Worm (Caenorhabditis elegans) whole organism, L1 larva: Measurements from ENCODE around the gene Y116A8A.150.

ENCODE experiments used
- C04F5.9 ChIP-seq: sonication (generic microtip); optimal IDR thresholded peaks from 2 replicates; lab custom pipeline; 2016; ENCODE audit warnings: missing genetic modification characterization, missing compliant biosample characterization
- aly-2 ChIP-seq: fragments of 150-350 bp; optimal IDR thresholded peaks from 2 replicates; lab custom pipeline; 2014; ENCODE audit warnings: missing biosample characterization, missing genetic modification characterization
- blmp-1 ChIP-seq: fragments of 150-350 bp; optimal IDR thresholded peaks from 2 replicates; lab custom pipeline; 2014; ENCODE audit warnings: missing biosample characterization, missing genetic modification characterization
- ceh-82 ChIP-seq, 3 experiments: fragments of 150-350 bp in 1 of 3; sonication (generic microtip) in 2 of 3; optimal IDR thresholded peaks; 2 replicates each; lab custom pipeline; 2014 to 2017; ENCODE audit warnings: missing biosample characterization in 3 of 3, missing genetic modification characterization in 3 of 3
- ceh-90 ChIP-seq: sonication (generic microtip); optimal IDR thresholded peaks from 2 replicates; lab custom pipeline; 2016; ENCODE audit warnings: missing genetic modification characterization, missing compliant biosample characterization
- efl-1 ChIP-seq, 4 experiments: fragments of 150-350 bp; optimal IDR thresholded peaks in 3 of 4; peaks in 1 of 4; 1 replicate in 1 of 4; 2 replicates in 3 of 4; lab custom pipeline; 2014; ENCODE audit warnings: missing biosample characterization in 2 of 4, missing genetic modification characterization in 2 of 4, missing genetic modification reagents in 2 of 4
- efl-3 ChIP-seq: fragments of 200-800 bp; sonication (Bioruptor generic); optimal IDR thresholded peaks from 2 replicates; lab custom pipeline; 2018; ENCODE audit warnings: mild to moderate bottlenecking, missing genetic modification characterization, missing compliant biosample characterization
- egl-27 ChIP-seq, 2 experiments: fragments of 150-350 bp in 1 of 2; sonication (generic microtip); optimal IDR thresholded peaks; 3 replicates each; lab custom pipeline; 2017 to 2018; ENCODE audit warnings: missing biosample characterization in 2 of 2, missing genetic modification characterization in 2 of 2, missing genetic modification reagents in 2 of 2
- ets-5 ChIP-seq: fragments of 200-800 bp; sonication (Bioruptor generic); IDR thresholded peaks from 2 replicates; pipeline ENCODE4 v1.3.6; 2022; ENCODE audit warnings: missing genetic modification characterization, missing compliant biosample characterization
- fkh-4 ChIP-seq: sonication (generic microtip); optimal IDR thresholded peaks from 2 replicates; lab custom pipeline; 2016; ENCODE audit warnings: missing compliant biosample characterization, missing genetic modification characterization, borderline replicate concordance
- fkh-8 ChIP-seq: sonication (generic microtip); optimal IDR thresholded peaks from 2 replicates; lab custom pipeline; 2016; ENCODE audit warnings: mild to moderate bottlenecking, missing genetic modification characterization, missing compliant biosample characterization
- grh-1 ChIP-seq: fragments of 200-800 bp; sonication (Bioruptor generic); IDR thresholded peaks from 2 replicates; pipeline ENCODE4 v1.3.6; 2022; ENCODE audit warnings: missing genetic modification reagents, missing genetic modification characterization, missing compliant biosample characterization
- hlh-4 ChIP-seq: sonication (generic microtip); optimal IDR thresholded peaks from 2 replicates; lab custom pipeline; 2016; ENCODE audit warnings: mild to moderate bottlenecking, missing genetic modification characterization, missing compliant biosample characterization
- isw-1 ChIP-seq: fragments of 200-800 bp; sonication (Bioruptor generic); IDR thresholded peaks from 2 replicates; pipeline ENCODE4 v1.3.6; 2022; ENCODE audit warnings: missing genetic modification characterization, missing compliant biosample characterization
- lin-15B ChIP-seq: fragments of 150-350 bp; sonication (generic microtip); optimal IDR thresholded peaks from 3 replicates; lab custom pipeline; 2014; ENCODE audit warnings: missing biosample characterization, missing genetic modification characterization
- lin-39 ChIP-seq: fragments of 150-350 bp; optimal IDR thresholded peaks from 2 replicates; lab custom pipeline; 2014; ENCODE audit warnings: missing biosample characterization, missing genetic modification reagents, missing genetic modification characterization
- lir-3 ChIP-seq: sonication (generic microtip); optimal IDR thresholded peaks from 2 replicates; lab custom pipeline; 2016; ENCODE audit warnings: mild to moderate bottlenecking, missing genetic modification characterization, moderate library complexity, missing compliant biosample characterization; ENCODE audit not compliant: poor library complexity
- mef-2 ChIP-seq: fragments of 150-350 bp; optimal IDR thresholded peaks from 2 replicates; lab custom pipeline; 2014; ENCODE audit warnings: missing biosample characterization, missing genetic modification characterization
- nhr-11 ChIP-seq: fragments of 150-350 bp; optimal IDR thresholded peaks from 2 replicates; lab custom pipeline; 2014; ENCODE audit warnings: missing biosample characterization, missing genetic modification characterization
- nhr-19 ChIP-seq: fragments of 200-800 bp; sonication (Bioruptor generic); conservative IDR thresholded peaks from 2 replicates; pipeline ENCODE4 v1.3.6; 2022; ENCODE audit warnings: missing genetic modification characterization, missing compliant biosample characterization
- nhr-20 ChIP-seq: sonication (generic microtip); optimal IDR thresholded peaks from 2 replicates; lab custom pipeline; 2016; ENCODE audit warnings: mild to moderate bottlenecking, missing genetic modification characterization, missing compliant biosample characterization
- nhr-47 ChIP-seq: sonication (generic microtip); optimal IDR thresholded peaks from 2 replicates; lab custom pipeline; 2016; ENCODE audit warnings: mild to moderate bottlenecking, missing genetic modification characterization, moderate library complexity, missing compliant biosample characterization
- nhr-77 ChIP-seq: fragments of 150-350 bp; optimal IDR thresholded peaks from 2 replicates; lab custom pipeline; 2014; ENCODE audit warnings: missing biosample characterization, missing genetic modification characterization
- nhr-85 ChIP-seq: sonication (generic microtip); peaks from one replicate; lab custom pipeline; 2016; ENCODE audit warnings: missing genetic modification characterization, inconsistent platforms, missing compliant biosample characterization
- pqm-1 ChIP-seq: sonication (generic microtip); optimal IDR thresholded peaks from 3 replicates; lab custom pipeline; 2017; ENCODE audit warnings: missing biosample characterization, missing genetic modification characterization
- skn-1 ChIP-seq: fragments of 150-350 bp; optimal IDR thresholded peaks from 2 replicates; lab custom pipeline; 2014; ENCODE audit warnings: missing biosample characterization, missing genetic modification characterization
- snpc-4 ChIP-seq: fragments of 150-350 bp; optimal IDR thresholded peaks from 2 replicates; lab custom pipeline; 2014; ENCODE audit warnings: missing biosample characterization, missing genetic modification characterization
- snu-23 ChIP-seq: sonication (generic microtip); optimal IDR thresholded peaks from 2 replicates; lab custom pipeline; 2016; ENCODE audit warnings: missing genetic modification characterization, missing compliant biosample characterization
- sptf-1 ChIP-seq: fragments of 150-350 bp; optimal IDR thresholded peaks from 2 replicates; lab custom pipeline; 2014; ENCODE audit warnings: missing biosample characterization, missing genetic modification characterization
- sup-37 ChIP-seq: fragments of 200-800 bp; sonication (Bioruptor generic); optimal IDR thresholded peaks from 2 replicates; lab custom pipeline; 2018; ENCODE audit warnings: mild to moderate bottlenecking, missing genetic modification characterization, missing compliant biosample characterization
- unc-30 ChIP-seq: sonication (generic microtip); optimal IDR thresholded peaks from 2 replicates; lab custom pipeline; 2017; ENCODE audit warnings: missing biosample characterization, missing genetic modification characterization
- unc-86 ChIP-seq: sonication (generic microtip); optimal IDR thresholded peaks from 2 replicates; lab custom pipeline; 2016; ENCODE audit warnings: missing genetic modification characterization, missing compliant biosample characterization
- ztf-11 ChIP-seq, 2 experiments: sonication (generic microtip); optimal IDR thresholded peaks; 2 replicates each; lab custom pipeline; 2016 to 2017; ENCODE audit warnings: missing genetic modification characterization in 2 of 2, missing biosample characterization in 1 of 2, missing compliant biosample characterization in 1 of 2
- ztf-4 ChIP-seq: fragments of 150-350 bp; optimal IDR thresholded peaks from 2 replicates; lab custom pipeline; 2014; ENCODE audit warnings: missing biosample characterization, missing genetic modification characterization

Gene Y116A8A.150

ce11 chrIV:16831366-16831765 lies 11.4 kb downstream of the Y116A8A.150 start, which contains the start of gene clec-194:
Gene clec-194 (plus strand): TSS chrIV:16831666.
- TF ChIP-seq isw-1 (no peak), nhr-85 (tag; lab: Kevin White, UChicago) (no peak), efl-1 (optimal IDR thresholded peaks at IDR 0.05; lab: Kevin White, UChicago) (no peak), efl-1 (GFP tag; optimal IDR thresholded peaks at IDR 0.05 in 1 of 2; lab: Kevin White, UChicago) (no peak)
- TF ChIP-seq, all 84 proteins: peak for 0

ce11 chrIV:16829896-16830295 lies 12.9 kb downstream of the Y116A8A.150 start, which contains the start of gene Y116A8A.7:
Gene Y116A8A.7 (plus strand): TSS chrIV:16830196.
- TF ChIP-seq mef-2 (tag; lab: Kevin White, UChicago) = no peak
- no peak for TF ChIP-seq efl-1 (optimal IDR thresholded peaks at IDR 0.05; lab: Kevin White, UChicago)
- peak in 1 of 2 experiments; percentile 57 for TF ChIP-seq efl-1 (GFP tag; optimal IDR thresholded peaks at IDR 0.05 in 1 of 2; lab: Kevin White, UChicago)

- TF ChIP-seq lir-3 (no peak), nhr-19 (GFP tag; lab: Robert Waterston, UW) (no peak), C04F5.9 (tag; lab: Kevin White, UChicago) (no peak), sptf-1 (no peak), nhr-47 (tag; lab: Kevin White, UChicago) (no peak), efl-3 (GFP tag; lab: Kevin White, UChicago) (no peak), nhr-77 (tag; lab: Kevin White, UChicago) (no peak), ceh-90 (tag; lab: Kevin White, UChicago) (no peak), pqm-1 (tag; lab: Kevin White, UChicago) (no peak), nhr-85 (tag; lab: Kevin White, UChicago) (no peak), egl-27 (tag; optimal IDR thresholded peaks at IDR 0.05; lab: Kevin White, UChicago) (no peak), ztf-11 (tag; optimal IDR thresholded peaks at IDR 0.05; lab: Kevin White, UChicago) (no peak), sup-37 (GFP tag; lab: Kevin White, UChicago) (no peak), unc-30 (tag; lab: Kevin White, UChicago) (no peak), snu-23 (GFP tag; lab: Kevin White, UChicago) (no peak), lin-39 (tag; lab: Kevin White, UChicago) (no peak)
These were observed 14.1 kb downstream of the Y116A8A.150 start, which contains the start of gene Y116A8A.6 for ce11 chrIV:16828698-16829097. Gene Y116A8A.6 (minus strand): TSS chrIV:16828798.

- no peak for TF ChIP-seq skn-1 (tag; lab: Kevin White, UChicago)
- no peak for TF ChIP-seq ztf-11 (tag; optimal IDR thresholded peaks at IDR 0.05; lab: Kevin White, UChicago)
- TF ChIP-seq sptf-1 = no peak
- TF ChIP-seq hlh-4 (tag; lab: Kevin White, UChicago) = no peak
- TF ChIP-seq aly-2 (tag; lab: Kevin White, UChicago) = no peak
- no peak for TF ChIP-seq fkh-4 (tag; lab: Kevin White, UChicago)
- TF ChIP-seq nhr-20 (tag; lab: Kevin White, UChicago) = no peak
- no peak for TF ChIP-seq nhr-77 (tag; lab: Kevin White, UChicago)
- no peak for TF ChIP-seq ceh-82 (tag; optimal IDR thresholded peaks at IDR 0.05; lab: Kevin White, UChicago)
- TF ChIP-seq blmp-1 (tag; lab: Kevin White, UChicago) = no peak
- no peak for TF ChIP-seq ets-5
- no peak for TF ChIP-seq mef-2 (tag; lab: Kevin White, UChicago)
These were observed 20.2 kb downstream of the Y116A8A.150 start, which contains the start of gene Y116A8A.4 for ce11 chrIV:16822529-16822928. Gene Y116A8A.4 (plus strand): TSS chrIV:16822829.

- TF ChIP-seq unc-86 (no peak), nhr-11 (tag; lab: Kevin White, UChicago) (no peak), fkh-4 (tag; lab: Kevin White, UChicago) (no peak), fkh-8 (tag; lab: Kevin White, UChicago) (no peak), grh-1 (GFP tag; lab: Robert Waterston, UW) (no peak), skn-1 (tag; lab: Kevin White, UChicago) (no peak), ztf-4 (no peak), lin-15B (tag; lab: Kevin White, UChicago) (no peak), snpc-4 (tag; lab: Kevin White, UChicago) (no peak), nhr-77 (tag; lab: Kevin White, UChicago) (no peak), lir-3 (no peak)
These were observed 28.9 kb downstream of the Y116A8A.150 start, which contains the start of gene Y116A8A.2 for ce11 chrIV:16813825-16814224. Gene Y116A8A.2 (minus strand): TSS chrIV:16813925.
